Fruit fly (Drosophila melanogaster) whole organism, embryonic: Measurements from ENCODE around the gene Fst.

Source experiments
- Atf-2 ChIP-seq: fragments of 200-800 bp; sonication (Bioruptor generic); optimal IDR thresholded peaks from 2 replicates; lab custom pipeline; 2016; ENCODE audit warnings: missing biosample characterization, missing genetic modification characterization
- Bdp1 ChIP-seq: fragments of 200-800 bp; sonication (Bioruptor generic); optimal IDR thresholded peaks from 3 replicates; lab custom pipeline; 2016; ENCODE audit warnings: missing biosample characterization, missing genetic modification characterization
- CG1024 ChIP-seq: fragments of 200-800 bp; sonication (Bioruptor generic); IDR thresholded peaks from 2 replicates; pipeline ENCODE4 v1.3.6; 2022; ENCODE audit warnings: missing biosample characterization, missing genetic modification characterization
- CG10274 ChIP-seq: fragments of 200-800 bp; sonication (Bioruptor generic); optimal IDR thresholded peaks from 3 replicates; lab custom pipeline; 2017; ENCODE audit warnings: missing biosample characterization, mild to moderate bottlenecking, missing genetic modification characterization
- CG11560 ChIP-seq: fragments of 200-800 bp; sonication (Bioruptor generic); IDR thresholded peaks from 3 replicates; pipeline ENCODE4 v1.3.6; 2022; ENCODE audit warnings: missing biosample characterization, missing genetic modification characterization
- CG11723 ChIP-seq: fragments of 200-800 bp; sonication (Bioruptor generic); optimal IDR thresholded peaks from 2 replicates; lab custom pipeline; 2017; ENCODE audit warnings: missing biosample characterization, mild to moderate bottlenecking, missing genetic modification characterization
- CG12071 ChIP-seq: fragments of 200-800 bp; sonication (Bioruptor generic); optimal IDR thresholded peaks from 3 replicates; lab custom pipeline; 2018; ENCODE audit warnings: missing biosample characterization, mild to moderate bottlenecking, missing genetic modification characterization
- CG13287 ChIP-seq: fragments of 200-800 bp; sonication (Bioruptor generic); IDR thresholded peaks from 2 replicates; pipeline ENCODE4 v1.3.6; 2022; ENCODE audit warnings: missing biosample characterization, missing genetic modification characterization; ENCODE audit not compliant: partially characterized antibody
- CG15011 ChIP-seq: fragments of 200-800 bp; sonication (Bioruptor generic); optimal IDR thresholded peaks from 3 replicates; lab custom pipeline; 2018; ENCODE audit warnings: missing biosample characterization, mild to moderate bottlenecking, missing genetic modification characterization
- CG16779 ChIP-seq: fragments of 200-800 bp; sonication (Bioruptor generic); IDR thresholded peaks from 2 replicates; pipeline ENCODE4 v1.3.6; 2022; ENCODE audit warnings: missing biosample characterization, missing genetic modification characterization
- CG16863 ChIP-seq: fragments of 200-800 bp; sonication (Bioruptor generic); optimal IDR thresholded peaks from 3 replicates; lab custom pipeline; 2016; ENCODE audit warnings: missing biosample characterization, missing genetic modification characterization
- CG30403 ChIP-seq: fragments of 200-800 bp; sonication (Bioruptor generic); optimal IDR thresholded peaks from 3 replicates; lab custom pipeline; 2016; ENCODE audit warnings: missing biosample characterization, missing genetic modification characterization
- CG34376 ChIP-seq: fragments of 200-800 bp; sonication (Bioruptor generic); optimal IDR thresholded peaks from 2 replicates; lab custom pipeline; 2018; ENCODE audit warnings: missing biosample characterization, mild to moderate bottlenecking, missing genetic modification characterization
- CG42726 ChIP-seq: fragments of 200-800 bp; sonication (Bioruptor generic); IDR thresholded peaks from 2 replicates; pipeline ENCODE4 v1.3.6; 2022; ENCODE audit warnings: missing biosample characterization, missing genetic modification characterization; ENCODE audit not compliant: partially characterized antibody
- CG4328 ChIP-seq: fragments of 200-800 bp; sonication (Bioruptor generic); optimal IDR thresholded peaks from 3 replicates; lab custom pipeline; 2017; ENCODE audit warnings: missing biosample characterization, missing genetic modification reagents, missing genetic modification characterization
- CG4854 ChIP-seq: fragments of 200-800 bp; sonication (Bioruptor generic); optimal IDR thresholded peaks from 2 replicates; lab custom pipeline; 2016; ENCODE audit warnings: missing biosample characterization, missing genetic modification characterization, inconsistent platforms
- CG6765 ChIP-seq: fragments of 200-800 bp; sonication (Bioruptor generic); optimal IDR thresholded peaks from 3 replicates; lab custom pipeline; 2017; ENCODE audit warnings: missing biosample characterization, mild to moderate bottlenecking, missing genetic modification characterization
- CG7839 ChIP-seq: fragments of 200-800 bp; sonication (Bioruptor generic); optimal IDR thresholded peaks from 3 replicates; lab custom pipeline; 2018; ENCODE audit warnings: missing biosample characterization, mild to moderate bottlenecking, missing genetic modification characterization, moderate library complexity
- CG7963 ChIP-seq: fragments of 200-800 bp; sonication (Bioruptor generic); IDR thresholded peaks from 3 replicates; pipeline ENCODE4 v1.3.6; 2022; ENCODE audit warnings: missing biosample characterization, missing genetic modification characterization; ENCODE audit not compliant: partially characterized antibody
- CG9876 ChIP-seq: fragments of 200-800 bp; sonication (Bioruptor generic); optimal IDR thresholded peaks from 2 replicates; lab custom pipeline; 2016; ENCODE audit warnings: missing biosample characterization, missing genetic modification characterization
- Dip2 ChIP-seq: fragments of 200-800 bp; sonication (Bioruptor generic); IDR thresholded peaks from 2 replicates; pipeline ENCODE4 v1.3.6; 2022; ENCODE audit warnings: missing biosample characterization, missing genetic modification characterization
- Gug ChIP-seq: fragments of 200-800 bp; sonication (Bioruptor generic); IDR thresholded peaks from 4 replicates; pipeline ENCODE4 v1.3.6; 2022; ENCODE audit warnings: missing biosample characterization, missing genetic modification characterization
- Hmr ChIP-seq: fragments of 200-800 bp; sonication (Bioruptor generic); optimal IDR thresholded peaks from 3 replicates; lab custom pipeline; 2017; ENCODE audit warnings: mild to moderate bottlenecking, missing biosample characterization, missing genetic modification reagents, missing genetic modification characterization
- Hsf ChIP-seq: fragments of 200-800 bp; sonication (Bioruptor generic); optimal IDR thresholded peaks from 3 replicates; lab custom pipeline; 2016; ENCODE audit warnings: missing biosample characterization, missing genetic modification characterization
- Lim3 ChIP-seq: fragments of 200-800 bp; sonication (Bioruptor generic); IDR thresholded peaks from 2 replicates; pipeline ENCODE4 v1.3.6; 2022; ENCODE audit warnings: missing biosample characterization, missing genetic modification characterization
- Meics ChIP-seq: fragments of 200-800 bp; sonication (Bioruptor generic); optimal IDR thresholded peaks from 2 replicates; lab custom pipeline; 2017; ENCODE audit warnings: missing biosample characterization, mild to moderate bottlenecking, missing genetic modification characterization
- Mes4 ChIP-seq: fragments of 200-800 bp; sonication (Bioruptor generic); optimal IDR thresholded peaks from 2 replicates; lab custom pipeline; 2016; ENCODE audit warnings: missing biosample characterization, missing genetic modification characterization
- NC2α ChIP-seq: fragments of 200-800 bp; sonication (Bioruptor generic); optimal IDR thresholded peaks from 2 replicates; lab custom pipeline; 2016; ENCODE audit warnings: missing biosample characterization, missing genetic modification characterization
- Nf-YC ChIP-seq: fragments of 200-800 bp; optimal IDR thresholded peaks from 3 replicates; lab custom pipeline; 2019; ENCODE audit warnings: missing biosample characterization, mild to moderate bottlenecking, missing genetic modification characterization, moderate library complexity
- Six4 ChIP-seq: fragments of 200-800 bp; sonication (Bioruptor generic); optimal IDR thresholded peaks from 2 replicates; lab custom pipeline; 2016; ENCODE audit warnings: missing biosample characterization, missing genetic modification characterization
- Taf1 ChIP-seq: fragments of 200-800 bp; sonication (Bioruptor generic); IDR thresholded peaks from 2 replicates; pipeline ENCODE4 v1.3.6; 2022; ENCODE audit warnings: missing biosample characterization, missing genetic modification characterization
- Trl ChIP-seq, 3 experiments: fragments of >200 bp in 2 of 3; fragments of 200-800 bp in 1 of 3; sonication (Bioruptor generic) in 1 of 3; optimal IDR thresholded peaks; 2 replicates in 1 of 3; 3 replicates in 2 of 3; lab custom pipeline; 2016 to 2017; ENCODE audit warnings: missing biosample characterization in 1 of 3, missing genetic modification characterization in 1 of 3
- cad ChIP-seq: fragments of >200 bp; optimal IDR thresholded peaks from 2 replicates; lab custom pipeline; 2017; ENCODE audit warnings: missing biosample characterization, missing genetic modification characterization
- cas ChIP-seq: fragments of 200-800 bp; sonication (Bioruptor generic); IDR thresholded peaks from 2 replicates; pipeline ENCODE4 v1.3.6; 2022; ENCODE audit warnings: missing biosample characterization, missing genetic modification characterization
- cg ChIP-seq: fragments of 200-800 bp; sonication (Bioruptor generic); optimal IDR thresholded peaks from 3 replicates; lab custom pipeline; 2019; ENCODE audit warnings: missing biosample characterization, mild to moderate bottlenecking, missing genetic modification characterization, moderate library complexity
- chinmo ChIP-seq: fragments of 200-800 bp; sonication (Bioruptor generic); IDR thresholded peaks from 4 replicates; pipeline ENCODE4 v1.3.6; 2022; ENCODE audit warnings: missing biosample characterization, missing genetic modification characterization; ENCODE audit not compliant: partially characterized antibody
- chn ChIP-seq: fragments of 200-800 bp; sonication (Bioruptor generic); optimal IDR thresholded peaks from 2 replicates; lab custom pipeline; 2016; ENCODE audit warnings: missing biosample characterization, missing genetic modification characterization
- croc ChIP-seq: fragments of 200-800 bp; sonication (Bioruptor generic); conservative IDR thresholded peaks from 3 replicates; pipeline ENCODE4 v1.3.6; 2022; ENCODE audit warnings: missing biosample characterization, missing genetic modification characterization
- dan ChIP-seq: fragments of 200-800 bp; sonication (Bioruptor generic); IDR thresholded peaks from 2 replicates; pipeline ENCODE4 v1.3.6; 2022; ENCODE audit warnings: missing biosample characterization, missing genetic modification characterization
- gt ChIP-seq: fragments of 200-800 bp; sonication (Bioruptor generic); IDR thresholded peaks from 2 replicates; pipeline ENCODE4 v1.3.6; 2022; ENCODE audit warnings: missing biosample characterization, missing genetic modification characterization
- hkb ChIP-seq, 2 experiments: fragments of 200-800 bp in 1 of 2; fragments of >200 bp in 1 of 2; sonication (Bioruptor generic) in 1 of 2; IDR thresholded peaks in 1 of 2; optimal IDR thresholded peaks in 1 of 2; 2 replicates each; pipeline versions ENCODE4 v1.3.6 to Lab custom; 2017 to 2022; ENCODE audit warnings: missing biosample characterization in 1 of 2, missing genetic modification characterization in 1 of 2
- mirr ChIP-seq: fragments of 200-800 bp; sonication (Bioruptor generic); optimal IDR thresholded peaks from 3 replicates; lab custom pipeline; 2018; ENCODE audit warnings: missing biosample characterization, mild to moderate bottlenecking, missing genetic modification characterization
- nom ChIP-seq: fragments of 200-800 bp; sonication (Bioruptor generic); optimal IDR thresholded peaks from 2 replicates; lab custom pipeline; 2017; ENCODE audit warnings: missing biosample characterization, missing genetic modification characterization, mild to moderate bottlenecking, moderate library complexity, missing genetic modification reagents
- ranshi ChIP-seq: fragments of 200-800 bp; sonication (Bioruptor generic); IDR thresholded peaks from 2 replicates; pipeline ENCODE4 v1.3.6; 2022; ENCODE audit warnings: missing biosample characterization, missing genetic modification characterization
- repo ChIP-seq: fragments of 200-800 bp; sonication (Bioruptor generic); optimal IDR thresholded peaks from 2 replicates; lab custom pipeline; 2016; ENCODE audit warnings: missing biosample characterization, missing genetic modification characterization
- sqz ChIP-seq: fragments of 200-800 bp; sonication (Bioruptor generic); optimal IDR thresholded peaks from 3 replicates; lab custom pipeline; 2018; ENCODE audit warnings: missing biosample characterization, mild to moderate bottlenecking, missing genetic modification characterization
- tgo ChIP-seq: fragments of 200-800 bp; sonication (Bioruptor generic); IDR thresholded peaks from 3 replicates; pipeline ENCODE4 v1.3.6; 2022; ENCODE audit warnings: missing biosample characterization, missing genetic modification characterization
- trem ChIP-seq: fragments of 200-800 bp; optimal IDR thresholded peaks from 3 replicates; lab custom pipeline; 2019; ENCODE audit warnings: missing biosample characterization, mild to moderate bottlenecking, missing genetic modification characterization, moderate library complexity
- tx ChIP-seq: fragments of 200-800 bp; sonication (Bioruptor generic); optimal IDR thresholded peaks from 2 replicates; lab custom pipeline; 2016; ENCODE audit warnings: missing biosample characterization, missing genetic modification characterization
- yki ChIP-seq: fragments of >200 bp; optimal IDR thresholded peaks from 3 replicates; lab custom pipeline; 2018

Fst gene

dm6 chr3R:9637882-9638281, 8.1 kb downstream of the Fst start, which contains the start of gene Dh44:
TSS of gene Dh44 (plus strand) at chr3R:9638182.
- TF ChIP-seq trem (no peak), CG42726 (GFP tag; lab: Robert Waterston, UW) (peak; percentile 7; the same call in 1 of the 2 replicates)

dm6 chr3R:9637361-9637760, 8.6 kb downstream of the Fst start, which contains the start of gene Scm:
TSS of gene Scm (minus strand) at chr3R:9637611.
- TF ChIP-seq CG4854 (GFP tag; lab: Kevin White, UChicago), result peak; percentile 7
- no peak for TF ChIP-seq cas (GFP tag; lab: Robert Waterston, UW)
- no peak for TF ChIP-seq cad (GFP tag; lab: Kevin White, UChicago)
- TF ChIP-seq Gug (GFP tag; lab: Robert Waterston, UW), result no peak
- no peak for TF ChIP-seq CG12071 (GFP tag; lab: Kevin White, UChicago)
- TF ChIP-seq croc, result no peak
- TF ChIP-seq hkb (optimal IDR thresholded peaks at IDR 0.05; lab: Kevin White, UChicago), result no peak
- no peak for TF ChIP-seq hkb (GFP tag; IDR thresholded peaks at IDR 0.05; lab: Robert Waterston, UW)
- TF ChIP-seq CG10274 (GFP tag; lab: Kevin White, UChicago), result no peak
- no peak for TF ChIP-seq sqz (GFP tag; lab: Kevin White, UChicago)
- TF ChIP-seq Mes4, result no peak
- peak; percentile 93 for TF ChIP-seq CG7963
- no peak for TF ChIP-seq gt (GFP tag; lab: Robert Waterston, UW)
- TF ChIP-seq NC2α, result no peak
- TF ChIP-seq CG9876 (GFP tag; lab: Kevin White, UChicago), result peak; percentile 1
- no peak for TF ChIP-seq ranshi
- TF ChIP-seq CG11560, result no peak
- TF ChIP-seq Meics, result no peak
- TF ChIP-seq mirr, result no peak
- no peak for TF ChIP-seq CG4328 (GFP tag; lab: Kevin White, UChicago)
- peak; percentile 78; the same call in 1 of the 4 replicates for TF ChIP-seq chinmo
- no peak for TF ChIP-seq repo (GFP tag; lab: Kevin White, UChicago)
- no peak for TF ChIP-seq yki (lab: Kevin White, UChicago)
- TF ChIP-seq tx (GFP tag; lab: Kevin White, UChicago), result no peak
- TF ChIP-seq Atf-2, result no peak
- no peak for TF ChIP-seq CG34376 (GFP tag; lab: Kevin White, UChicago)
- TF ChIP-seq Nf-YC (tag; lab: Kevin White, UChicago), result peak; percentile 63
- TF ChIP-seq Lim3, result no peak
- TF ChIP-seq chn, result no peak
- no peak for TF ChIP-seq Bdp1 (GFP tag; lab: Kevin White, UChicago)
- peak; percentile 97 for TF ChIP-seq CG13287
- no peak for TF ChIP-seq CG1024 (GFP tag; lab: Robert Waterston, UW)
- no peak for TF ChIP-seq nom (GFP tag; lab: Kevin White, UChicago)
- TF ChIP-seq CG15011 (GFP tag; lab: Kevin White, UChicago), result no peak
- no peak for TF ChIP-seq Hsf (GFP tag; lab: Kevin White, UChicago)
- no peak for TF ChIP-seq CG11723
- no peak for TF ChIP-seq CG6765
- no peak for TF ChIP-seq Hmr (GFP tag; lab: Kevin White, UChicago)
- no peak for TF ChIP-seq Taf1 (GFP tag; lab: Robert Waterston, UW)
- TF ChIP-seq Trl (optimal IDR thresholded peaks at IDR 0.05; lab: Kevin White, UChicago), result no peak
- TF ChIP-seq Trl (GFP tag; optimal IDR thresholded peaks at IDR 0.05; lab: Kevin White, UChicago), result no peak
- no peak for TF ChIP-seq dan (GFP tag; lab: Robert Waterston, UW)
- no peak for TF ChIP-seq cg (GFP tag; lab: Kevin White, UChicago)
- no peak for TF ChIP-seq CG7839
- no peak for TF ChIP-seq tgo
- TF ChIP-seq CG16779, result no peak
- no peak for TF ChIP-seq Dip2 (GFP tag; lab: Robert Waterston, UW)
- no peak for TF ChIP-seq CG30403 (GFP tag; lab: Kevin White, UChicago)
- TF ChIP-seq CG16863 (GFP tag; lab: Kevin White, UChicago), result no peak
- TF ChIP-seq Six4 (GFP tag; lab: Kevin White, UChicago), result no peak
